Fruit fly (Drosophila melanogaster): ENCODE measurements around the gene CG12814.

dm6 chr3R:10142770-10143169, 46.6 kb downstream of the CG12814 start, which contains the start of gene CG42759:
- TF ChIP-seq CG33017 (tag; optimal IDR thresholded peaks at IDR 0.05) (no peak), tj (GFP tag; optimal IDR thresholded peaks at IDR 0.05) (no peak)

Measured in whole organism, adult.